Worm (Caenorhabditis elegans) whole organism, L4 larva: ENCODE results near the gene str-252.

Experiments used
- F10B5.3 ChIP-seq: sonication (generic microtip); optimal IDR thresholded peaks from 2 replicates; lab custom pipeline; 2016; ENCODE audit warnings: mild to moderate bottlenecking, missing genetic modification characterization, missing compliant biosample characterization
- F26F4.8 ChIP-seq: fragments of 200-800 bp; sonication (Bioruptor generic); conservative IDR thresholded peaks from 2 replicates; pipeline ENCODE4 v1.3.6; 2022; ENCODE audit warnings: missing genetic modification characterization, missing compliant biosample characterization
- F49E8.2 ChIP-seq: sonication (generic microtip); optimal IDR thresholded peaks from 2 replicates; lab custom pipeline; 2016; ENCODE audit warnings: missing compliant biosample characterization, mild to moderate bottlenecking, missing genetic modification characterization, borderline replicate concordance
- R02D3.7 ChIP-seq: fragments of 150-350 bp; sonication (generic microtip); optimal IDR thresholded peaks from 3 replicates; lab custom pipeline; 2014; ENCODE audit warnings: missing biosample characterization, missing genetic modification characterization
- Y48G9A.11 ChIP-seq: fragments of 200-800 bp; sonication (Bioruptor generic); IDR thresholded peaks from 2 replicates; pipeline ENCODE4 v1.3.6; 2022; ENCODE audit warnings: missing genetic modification reagents, missing genetic modification characterization, missing compliant biosample characterization
- aha-1 ChIP-seq: fragments of 150-350 bp; peaks from one replicate; lab custom pipeline; 2014; ENCODE audit warnings: missing biosample characterization, missing genetic modification characterization
- ama-1 ChIP-seq: fragments of 150-350 bp; optimal IDR thresholded peaks from 2 replicates; lab custom pipeline; 2014; ENCODE audit warnings: inconsistent platforms, mixed read lengths
- arid-1 ChIP-seq: fragments of 200-800 bp; sonication (Bioruptor generic); conservative IDR thresholded peaks from 2 replicates; pipeline ENCODE4 v1.3.6; 2022; ENCODE audit warnings: missing genetic modification reagents, missing genetic modification characterization, missing compliant biosample characterization
- daf-12 ChIP-seq: fragments of 150-350 bp; optimal IDR thresholded peaks from 2 replicates; lab custom pipeline; 2014; ENCODE audit warnings: missing biosample characterization, missing genetic modification reagents, missing genetic modification characterization
- daf-16 ChIP-seq, 3 experiments: sonication (generic microtip); optimal IDR thresholded peaks; 2 replicates each; lab custom pipeline; 2016 to 2017; ENCODE audit warnings: missing genetic modification characterization in 3 of 3, missing genetic modification reagents in 3 of 3, mild to moderate bottlenecking in 2 of 3, missing compliant biosample characterization in 2 of 3, missing biosample characterization in 1 of 3, moderate library complexity in 1 of 3
- daf-8 ChIP-seq: fragments of 200-800 bp; sonication (Bioruptor generic); IDR thresholded peaks from 2 replicates; pipeline ENCODE4 v1.3.6; 2022; ENCODE audit warnings: missing genetic modification characterization, missing compliant biosample characterization
- dmd-8 ChIP-seq: fragments of 200-800 bp; sonication (Bioruptor generic); IDR thresholded peaks from 2 replicates; pipeline ENCODE4 v1.3.6; 2022; ENCODE audit warnings: missing genetic modification characterization, missing compliant biosample characterization
- dpl-1 ChIP-seq: fragments of 150-350 bp; optimal IDR thresholded peaks from 2 replicates; lab custom pipeline; 2014; ENCODE audit warnings: missing biosample characterization, missing genetic modification reagents, missing genetic modification characterization
- hif-1 ChIP-seq, 2 experiments: sonication (generic microtip); optimal IDR thresholded peaks; 2 replicates each; lab custom pipeline; 2016 to 2017; ENCODE audit warnings: missing compliant biosample characterization in 2 of 2, missing genetic modification characterization in 2 of 2, missing genetic modification reagents in 2 of 2, missing genotype in 2 of 2, mild to moderate bottlenecking in 1 of 2
- hlh-11 ChIP-seq: fragments of 200-800 bp; sonication (Bioruptor generic); optimal IDR thresholded peaks from 2 replicates; lab custom pipeline; 2018; ENCODE audit warnings: mild to moderate bottlenecking, missing genetic modification characterization, missing compliant biosample characterization
- hlh-30 ChIP-seq: sonication (generic microtip); optimal IDR thresholded peaks from 2 replicates; lab custom pipeline; 2017; ENCODE audit warnings: antibody characterized with exemption, mild to moderate bottlenecking, missing genetic modification characterization, missing compliant biosample characterization; ENCODE audit not compliant: insufficient read depth
- lim-7 ChIP-seq: fragments of 200-800 bp; sonication (Bioruptor generic); IDR thresholded peaks from 2 replicates; pipeline ENCODE4 v1.3.6; 2022; ENCODE audit warnings: missing genetic modification characterization, missing compliant biosample characterization
- lin-15B ChIP-seq: fragments of 150-350 bp; sonication (generic microtip); optimal IDR thresholded peaks from 3 replicates; lab custom pipeline; 2014; ENCODE audit warnings: missing biosample characterization, missing genetic modification characterization
- lin-39 ChIP-seq: fragments of 150-350 bp; optimal IDR thresholded peaks from 2 replicates; lab custom pipeline; 2014; ENCODE audit warnings: missing biosample characterization, missing genetic modification reagents, missing genetic modification characterization
- lsy-2 ChIP-seq, 2 experiments: fragments of 150-350 bp in 1 of 2; sonication (generic microtip) in 1 of 2; optimal IDR thresholded peaks; 2 replicates each; lab custom pipeline; 2014 to 2017; ENCODE audit warnings: missing biosample characterization in 2 of 2, missing genetic modification characterization in 2 of 2
- mdl-1 ChIP-seq, 2 experiments: fragments of 150-350 bp in 1 of 2; sonication (generic microtip) in 1 of 2; optimal IDR thresholded peaks; 2 replicates each; lab custom pipeline; 2014 to 2017; ENCODE audit warnings: missing biosample characterization in 2 of 2, missing genetic modification characterization in 2 of 2
- mdt-29 ChIP-seq: fragments of 200-800 bp; sonication (Bioruptor generic); IDR thresholded peaks from 2 replicates; pipeline ENCODE4 v1.3.6; 2022; ENCODE audit warnings: missing genetic modification reagents, missing genetic modification characterization, missing compliant biosample characterization
- mxl-2 ChIP-seq: fragments of 200-800 bp; sonication (Bioruptor generic); conservative IDR thresholded peaks from 2 replicates; pipeline ENCODE4 v1.3.6; 2022; ENCODE audit warnings: missing genetic modification reagents, missing genetic modification characterization, missing compliant biosample characterization
- mxl-3 ChIP-seq: fragments of 200-800 bp; sonication (Bioruptor generic); optimal IDR thresholded peaks from 2 replicates; lab custom pipeline; 2018; ENCODE audit warnings: mild to moderate bottlenecking, missing genetic modification characterization, missing compliant biosample characterization
- nhr-10 ChIP-seq: fragments of 150-350 bp; optimal IDR thresholded peaks from 2 replicates; lab custom pipeline; 2014; ENCODE audit warnings: missing biosample characterization, missing genetic modification characterization
- nhr-102 ChIP-seq: sonication (generic microtip); optimal IDR thresholded peaks from 2 replicates; lab custom pipeline; 2016; ENCODE audit warnings: mild to moderate bottlenecking, missing genetic modification characterization, moderate library complexity, missing compliant biosample characterization
- nhr-11 ChIP-seq: fragments of 150-350 bp; optimal IDR thresholded peaks from 2 replicates; lab custom pipeline; 2014; ENCODE audit warnings: missing biosample characterization, missing genetic modification characterization
- nhr-111 ChIP-seq: fragments of 200-800 bp; sonication (Bioruptor generic); optimal IDR thresholded peaks from 2 replicates; lab custom pipeline; 2018; ENCODE audit warnings: mild to moderate bottlenecking, missing genetic modification characterization, missing compliant biosample characterization
- nhr-25 ChIP-seq: sonication (generic microtip); optimal IDR thresholded peaks from 2 replicates; lab custom pipeline; 2017; ENCODE audit warnings: missing genetic modification characterization, mild to moderate bottlenecking, missing compliant biosample characterization, antibody characterized with exemption, moderate library complexity, borderline replicate concordance; ENCODE audit not compliant: insufficient read depth
- nhr-42 ChIP-seq: fragments of 200-800 bp; sonication (Bioruptor generic); IDR thresholded peaks from 2 replicates; pipeline ENCODE4 v1.3.6; 2022; ENCODE audit warnings: missing genetic modification characterization, missing compliant biosample characterization
- nhr-48 ChIP-seq: sonication (generic microtip); optimal IDR thresholded peaks from 2 replicates; lab custom pipeline; 2016; ENCODE audit warnings: mild to moderate bottlenecking, missing genetic modification characterization, missing compliant biosample characterization
- nhr-6 ChIP-seq: fragments of 150-350 bp; optimal IDR thresholded peaks from 2 replicates; lab custom pipeline; 2014; ENCODE audit warnings: missing biosample characterization, missing genetic modification characterization
- nhr-77 ChIP-seq: fragments of 150-350 bp; optimal IDR thresholded peaks from 2 replicates; lab custom pipeline; 2014; ENCODE audit warnings: missing biosample characterization, missing genetic modification characterization
- pha-4 ChIP-seq, 2 experiments: fragments of 150-350 bp in 1 of 2; fragments of 200-800 bp in 1 of 2; sonication (Bioruptor generic) in 1 of 2; IDR thresholded peaks in 1 of 2; optimal IDR thresholded peaks in 1 of 2; 2 replicates each; pipeline versions ENCODE4 v1.3.6 to Lab custom; 2014 to 2022; ENCODE audit warnings: missing genetic modification characterization in 2 of 2, missing genetic modification reagents in 2 of 2, missing biosample characterization in 1 of 2, missing compliant biosample characterization in 1 of 2
- php-3 ChIP-seq: fragments of 200-800 bp; sonication (Bioruptor generic); IDR thresholded peaks from 2 replicates; pipeline ENCODE4 v1.3.6; 2022; ENCODE audit warnings: missing genetic modification reagents, missing genetic modification characterization, missing compliant biosample characterization
- pqm-1 ChIP-seq: sonication (generic microtip); optimal IDR thresholded peaks from 2 replicates; lab custom pipeline; 2017; ENCODE audit warnings: missing biosample characterization, missing genetic modification characterization
- saeg-2 ChIP-seq: fragments of 200-800 bp; sonication (Bioruptor generic); IDR thresholded peaks from 2 replicates; pipeline ENCODE4 v1.3.6; 2022; ENCODE audit warnings: missing genetic modification reagents, missing genetic modification characterization, missing compliant biosample characterization
- snpc-1.2 ChIP-seq: fragments of 200-800 bp; sonication (Bioruptor generic); IDR thresholded peaks from 2 replicates; pipeline ENCODE4 v1.3.6; 2022; ENCODE audit warnings: missing genetic modification reagents, missing genetic modification characterization, missing compliant biosample characterization
- spr-3 ChIP-seq: fragments of 200-800 bp; sonication (Bioruptor generic); optimal IDR thresholded peaks from 2 replicates; lab custom pipeline; 2018; ENCODE audit warnings: mild to moderate bottlenecking, missing genetic modification characterization, missing compliant biosample characterization
- tra-1 ChIP-seq: fragments of 200-800 bp; sonication (Bioruptor generic); IDR thresholded peaks from 2 replicates; pipeline ENCODE4 v1.3.6; 2022; ENCODE audit warnings: missing genetic modification reagents, missing genetic modification characterization, missing compliant biosample characterization
- unc-62 ChIP-seq, 3 experiments: fragments of 150-350 bp in 1 of 3; sonication (generic microtip); optimal IDR thresholded peaks in 2 of 3; peaks in 1 of 3; 1 replicate in 1 of 3; 2 replicates in 2 of 3; lab custom pipeline; 2014 to 2017; ENCODE audit warnings: missing biosample characterization in 3 of 3, missing genetic modification characterization in 3 of 3, missing genetic modification reagents in 3 of 3, missing genotype in 1 of 3
- zag-1 ChIP-seq: fragments of 150-350 bp; optimal IDR thresholded peaks from 2 replicates; lab custom pipeline; 2014; ENCODE audit warnings: missing biosample characterization, missing genetic modification characterization
- zfp-2 ChIP-seq: sonication (generic microtip); optimal IDR thresholded peaks from 2 replicates; lab custom pipeline; 2016; ENCODE audit warnings: mild to moderate bottlenecking, missing genetic modification characterization, missing compliant biosample characterization
- ztf-11 ChIP-seq: fragments of 150-350 bp; optimal IDR thresholded peaks from 2 replicates; lab custom pipeline; 2014; ENCODE audit warnings: missing biosample characterization, missing genetic modification characterization
- ztf-7 ChIP-seq: fragments of 150-350 bp; optimal IDR thresholded peaks from 2 replicates; lab custom pipeline; 2014; ENCODE audit warnings: missing biosample characterization, missing genetic modification characterization

Gene str-252

ce11 chrV:13909400-13909799 lies 6.9 kb upstream of the str-252 start, which contains the start of gene C06B3.7 (continued):
- TF ChIP-seq php-3 (peak; percentile 92), F26F4.8 (no peak), hif-1 (tag; optimal IDR thresholded peaks at IDR 0.05; lab: Kevin White, UChicago) (peak in 1 of 2 experiments; percentile 71), snpc-1.2 (no peak), saeg-2 (GFP tag; lab: Robert Waterston, UW) (0 out of 2 replicates have a peak, but pooled peaks have one; percentile 10), F49E8.2 (no peak), hlh-30 (tag; lab: Kevin White, UChicago) (peak; percentile 99), mxl-2 (no peak), nhr-111 (GFP tag; lab: Kevin White, UChicago) (no peak), lin-15B (tag; lab: Kevin White, UChicago) (no peak), nhr-25 (tag; lab: Kevin White, UChicago) (peak; percentile 52), nhr-42 (GFP tag; lab: Robert Waterston, UW) (no peak), spr-3 (no peak), Y48G9A.11 (GFP tag; lab: Robert Waterston, UW) (no peak), ama-1 (lab: Kevin White, UChicago) (peak; percentile 81), ztf-7 (tag; lab: Kevin White, UChicago) (peak; percentile 49), nhr-102 (tag; lab: Kevin White, UChicago) (peak; percentile 57), nhr-77 (tag; lab: Kevin White, UChicago) (peak; percentile 96), zag-1 (tag; lab: Kevin White, UChicago) (no peak), nhr-10 (tag; lab: Kevin White, UChicago) (peak; percentile 78), nhr-6 (tag; lab: Kevin White, UChicago) (peak; percentile 91), daf-8 (GFP tag; lab: Robert Waterston, UW) (no peak), nhr-11 (tag; lab: Kevin White, UChicago) (peak; percentile 98), mdl-1 (tag; optimal IDR thresholded peaks at IDR 0.05; lab: Kevin White, UChicago) (peak; percentile 36 to 93), hlh-11 (peak; percentile 96), dpl-1 (GFP tag; lab: Kevin White, UChicago) (peak; percentile 52), R02D3.7 (tag; lab: Kevin White, UChicago) (no peak), unc-62 (GFP tag; optimal IDR thresholded peaks at IDR 0.05 in 1 of 2; lab: Kevin White, UChicago) (peak in 1 of 2 experiments; percentile 98), unc-62 (tag; optimal IDR thresholded peaks at IDR 0.05; lab: Kevin White, UChicago) (no peak), mxl-3 (GFP tag; lab: Kevin White, UChicago) (peak; percentile 47), nhr-48 (peak; percentile 75), ztf-11 (no peak), lin-39 (tag; lab: Kevin White, UChicago) (no peak), lsy-2 (tag; optimal IDR thresholded peaks at IDR 0.05; lab: Kevin White, UChicago) (peak; percentile 63 to 88), pqm-1 (tag; lab: Kevin White, UChicago) (peak; percentile 57), mdt-29 (peak; percentile 78)

ce11 chrV:13915390-13915789 lies 906 bp upstream of the str-252 start, which contains the start of gene gcy-32:
TSS of gene gcy-32 (minus strand) at chrV:13915490.
- TF ChIP-seq arid-1 (GFP tag; lab: Robert Waterston, UW) (no peak), aha-1 (tag; lab: Kevin White, UChicago) (no peak), pha-4 (GFP tag; IDR thresholded peaks at IDR 0.05; lab: Robert Waterston, UW) (no peak), pha-4 (tag; optimal IDR thresholded peaks at IDR 0.05; lab: Kevin White, UChicago) (no peak), F10B5.3 (tag; lab: Kevin White, UChicago) (no peak), tra-1 (GFP tag; lab: Robert Waterston, UW) (no peak), dmd-8 (no peak), lim-7 (no peak), ama-1 (lab: Kevin White, UChicago) (no peak), zfp-2 (tag; lab: Kevin White, UChicago) (no peak), daf-12 (tag; lab: Kevin White, UChicago) (no peak), nhr-48 (no peak), F26F4.8 (no peak), lin-15B (tag; lab: Kevin White, UChicago) (no peak), daf-16 (GFP tag; optimal IDR thresholded peaks at IDR 0.05; lab: Kevin White, UChicago) (no peak), daf-16 (tag; optimal IDR thresholded peaks at IDR 0.05; lab: Kevin White, UChicago) (no peak)
- TF ChIP-seq, all 104 proteins: peak for 0
